Worm (Caenorhabditis elegans) whole organism, dauer: ENCODE results near the gene F13H8.3.

Experiments used
- unc-62 ChIP-seq: sonication (generic microtip); optimal IDR thresholded peaks from 2 replicates; lab custom pipeline; 2017; ENCODE audit warnings: missing biosample characterization, missing genetic modification reagents, missing genetic modification characterization

Gene F13H8.3

ce11 chrII:6263685-6264084 lies at the start of gene F13H8.3:
TSS of gene F13H8.3 (plus strand) at chrII:6263985.
- no peak for TF ChIP-seq unc-62 (GFP tag; lab: Kevin White, UChicago)

ce11 chrII:6219346-6219745 lies 44.4 kb upstream of the F13H8.3 start, which contains the start of gene mks-2:
TSS of gene mks-2 (minus strand) at chrII:6219446.
- no peak for TF ChIP-seq unc-62 (GFP tag; lab: Kevin White, UChicago)

- TF ChIP-seq unc-62 (GFP tag; lab: Kevin White, UChicago): no peak
Measured at ce11 chrII:6221470-6221869, 42.3 kb upstream of the F13H8.3 start.

DNA sequence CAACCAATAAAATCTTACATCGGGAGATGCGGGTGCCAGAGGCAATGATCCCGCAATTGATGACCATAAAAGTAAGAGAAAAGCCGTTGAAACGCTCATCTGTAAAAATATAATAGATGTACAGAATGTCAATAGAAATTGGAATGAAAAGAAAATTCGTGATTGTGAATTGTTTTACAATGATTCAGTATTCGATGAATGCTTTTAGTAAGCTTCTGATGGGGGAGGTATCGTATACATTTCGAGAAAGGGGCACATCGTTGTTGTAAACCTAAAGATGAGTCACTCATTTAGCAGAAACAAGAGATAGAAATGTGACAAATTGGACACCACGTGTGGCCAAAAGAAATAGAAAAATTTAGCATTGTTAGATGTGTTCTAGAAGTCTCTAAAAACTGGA lies 41.2 kb upstream of the F13H8.3 start, which contains the start of gene C30B5.6:
C30B5.6 (minus strand) TSS at position 101 of the 400 bp plus-strand sequence.
- no peak for TF ChIP-seq unc-62 (GFP tag; lab: Kevin White, UChicago)

DNA sequence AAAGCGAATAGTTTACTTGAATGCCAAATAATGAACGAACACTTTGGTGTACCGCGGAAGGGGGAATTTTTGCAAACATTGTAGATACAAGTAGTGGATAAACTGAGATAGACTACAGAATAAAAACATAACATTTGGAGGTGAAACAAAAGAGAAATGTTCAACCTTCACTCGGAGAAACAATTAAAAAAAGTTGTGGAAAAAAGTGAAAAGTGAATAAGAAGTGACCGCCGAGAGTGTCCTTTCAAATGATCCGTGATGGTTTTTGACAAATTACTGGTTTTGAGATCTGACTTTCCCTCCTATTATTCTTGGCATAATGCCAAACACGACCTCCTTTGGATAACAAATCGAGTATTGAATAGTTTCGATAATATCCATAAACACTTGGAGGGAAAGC lies 40.0 kb upstream of the F13H8.3 start:
- no peak for TF ChIP-seq unc-62 (GFP tag; lab: Kevin White, UChicago)

- no peak for TF ChIP-seq unc-62 (GFP tag; lab: Kevin White, UChicago)
Measured at ce11 chrII:6226995-6227394, 36.8 kb upstream of the F13H8.3 start, which contains the start of gene srsy-2. TSS of gene srsy-2 (minus strand) at chrII:6227095.

DNA sequence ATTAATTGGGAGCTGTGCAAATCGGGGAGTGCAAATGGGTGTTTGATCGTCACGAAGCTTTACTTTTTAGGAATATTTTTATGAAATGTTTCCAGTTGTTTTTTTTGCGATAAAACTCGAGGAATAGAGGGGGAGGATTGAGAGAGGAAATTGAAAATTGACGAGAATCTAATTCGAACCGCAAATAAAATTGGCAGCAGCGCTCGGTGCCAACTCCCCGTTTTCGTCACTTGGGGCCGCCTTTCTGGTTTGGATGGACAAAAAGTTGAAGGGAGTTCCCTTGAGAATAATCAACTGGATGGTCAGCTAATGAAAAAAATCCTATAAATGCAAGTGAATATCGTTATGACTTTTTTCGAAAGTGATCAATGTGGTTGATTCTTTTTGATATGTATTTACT lies 33.7 kb upstream of the F13H8.3 start:
- TF ChIP-seq unc-62 (GFP tag; lab: Kevin White, UChicago): no peak

- TF ChIP-seq unc-62 (GFP tag; lab: Kevin White, UChicago): no peak
Measured at ce11 chrII:6235432-6236092, 28.2 kb upstream of the F13H8.3 start, which contains the start of gene T24H7.9. TSS of gene T24H7.9 (minus strand) at chrII:6235505.

ce11 chrII:6236093-6236945 lies 27.5 kb upstream of the F13H8.3 start:
- TF ChIP-seq unc-62 (GFP tag; lab: Kevin White, UChicago): no peak

DNA sequence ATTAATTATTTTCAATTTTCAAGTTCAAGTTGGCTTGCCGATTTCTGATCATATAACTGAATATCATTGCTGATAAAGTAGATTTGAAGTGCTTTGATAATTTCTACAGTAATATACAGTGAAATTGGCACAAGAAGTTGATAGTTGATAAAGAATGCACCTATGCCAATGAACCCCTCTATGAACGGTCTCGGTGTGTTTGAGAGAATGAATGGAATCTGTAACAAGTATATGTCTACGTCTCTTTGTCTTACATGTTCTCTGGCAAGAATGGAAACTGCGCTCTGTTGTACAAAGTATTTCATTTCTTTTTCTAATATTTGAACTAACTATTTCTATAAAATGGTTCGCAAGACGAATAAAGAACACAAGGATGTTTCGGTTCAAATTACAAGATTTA lies 22.0 kb upstream of the F13H8.3 start, which contains the start of gene T24H7.8:
T24H7.8 (plus strand) TSS at position 301 of the 400 bp plus-strand sequence.
- no peak for TF ChIP-seq unc-62 (GFP tag; lab: Kevin White, UChicago)

- TF ChIP-seq unc-62 (GFP tag; lab: Kevin White, UChicago): no peak
Measured at ce11 chrII:6244171-6244570, 19.6 kb upstream of the F13H8.3 start, which contains the start of gene tat-4. TSS of gene tat-4 (minus strand) at chrII:6244287.

DNA sequence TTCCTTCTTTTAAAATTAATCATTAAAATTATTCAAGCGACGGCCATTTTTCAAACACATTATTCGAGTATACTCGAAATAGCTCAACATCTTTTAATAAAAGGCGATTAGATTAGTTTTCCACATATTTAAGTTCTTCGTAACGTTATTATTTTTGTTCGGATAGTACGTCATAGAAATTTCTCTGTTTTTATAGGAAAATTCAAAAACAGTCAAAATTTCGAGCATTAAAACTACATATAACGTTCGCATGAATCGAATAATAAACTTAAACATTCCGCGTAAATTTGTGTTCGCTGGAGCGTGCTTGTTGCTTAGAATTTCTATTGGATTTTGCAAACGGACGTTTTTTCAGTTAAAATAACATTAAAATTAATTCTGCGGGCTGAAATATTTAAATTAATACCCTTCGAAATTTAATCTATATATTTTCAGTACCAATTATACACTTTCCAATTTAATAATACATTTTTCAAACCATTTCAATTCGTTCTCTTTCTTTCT lies 18.5 kb upstream of the F13H8.3 start, which contains the start of gene blos-4:
blos-4 (plus strand) TSS at position 51 of the 504 bp plus-strand sequence.
- no peak for TF ChIP-seq unc-62 (GFP tag; lab: Kevin White, UChicago)

ce11 chrII:6246054-6246453 lies 17.7 kb upstream of the F13H8.3 start, which contains the start of gene lelo-1:
TSS of gene lelo-1 (plus strand) at chrII:6246354.
- TF ChIP-seq unc-62 (GFP tag; lab: Kevin White, UChicago): no peak

- no peak for TF ChIP-seq unc-62 (GFP tag; lab: Kevin White, UChicago)
Measured at ce11 chrII:6247011-6247410, 16.8 kb upstream of the F13H8.3 start, which contains the start of gene T24H7.2. TSS of gene T24H7.2 (plus strand) at chrII:6247311.

- no peak for TF ChIP-seq unc-62 (GFP tag; lab: Kevin White, UChicago)
Measured at ce11 chrII:6248029-6248428, 15.8 kb upstream of the F13H8.3 start.

- TF ChIP-seq unc-62 (GFP tag; lab: Kevin White, UChicago): no peak
Measured at ce11 chrII:6248503-6248902, 15.3 kb upstream of the F13H8.3 start.
